Fruit fly (Drosophila melanogaster) whole organism, prepupa: ENCODE results near the gene CG34355.

Experiments used
- Blimp-1 ChIP-seq: fragments of 200-800 bp; sonication (Bioruptor generic); optimal IDR thresholded peaks from 3 replicates; lab custom pipeline; 2017; ENCODE audit warnings: missing biosample characterization, missing genetic modification characterization, mild to moderate bottlenecking, moderate library complexity, missing genetic modification reagents
- CG11294 ChIP-seq: fragments of 200-800 bp; sonication (Bioruptor generic); IDR thresholded peaks from 2 replicates; pipeline ENCODE4 v1.3.6; 2022; ENCODE audit warnings: missing biosample characterization, missing genetic modification characterization
- CG11762 ChIP-seq: fragments of 200-800 bp; sonication (Bioruptor generic); optimal IDR thresholded peaks from 3 replicates; lab custom pipeline; 2016; ENCODE audit warnings: missing biosample characterization, missing genetic modification characterization; ENCODE audit not compliant: insufficient read depth
- CG11902 ChIP-seq: fragments of 200-800 bp; sonication (Bioruptor generic); optimal IDR thresholded peaks from 3 replicates; lab custom pipeline; 2016; ENCODE audit warnings: missing biosample characterization, missing genetic modification characterization
- CG15336 ChIP-seq: fragments of 200-800 bp; sonication (Bioruptor generic); IDR thresholded peaks from 2 replicates; pipeline ENCODE4 v1.3.6; 2022; ENCODE audit warnings: missing biosample characterization, missing genetic modification characterization
- CG1621 ChIP-seq: fragments of 200-800 bp; sonication (Bioruptor generic); optimal IDR thresholded peaks from 3 replicates; lab custom pipeline; 2018; ENCODE audit warnings: missing biosample characterization, mild to moderate bottlenecking, missing genetic modification characterization
- CG16779 ChIP-seq: fragments of 200-800 bp; sonication (Bioruptor generic); optimal IDR thresholded peaks from 3 replicates; lab custom pipeline; 2017; ENCODE audit warnings: missing biosample characterization, mild to moderate bottlenecking, missing genetic modification characterization
- CG3032 ChIP-seq: fragments of 200-800 bp; optimal IDR thresholded peaks from 2 replicates; lab custom pipeline; 2019; ENCODE audit warnings: missing biosample characterization, mild to moderate bottlenecking, missing genetic modification characterization, moderate library complexity
- CG31627 ChIP-seq: fragments of 200-800 bp; sonication (Bioruptor generic); optimal IDR thresholded peaks from 3 replicates; lab custom pipeline; 2016; ENCODE audit warnings: missing biosample characterization, missing genetic modification characterization
- CG32006 ChIP-seq: fragments of 200-800 bp; sonication (Bioruptor generic); optimal IDR thresholded peaks from 3 replicates; lab custom pipeline; 2017; ENCODE audit warnings: missing biosample characterization, mild to moderate bottlenecking, missing genetic modification characterization
- CG34406 ChIP-seq: fragments of 200-800 bp; sonication (Bioruptor generic); optimal IDR thresholded peaks from 3 replicates; lab custom pipeline; 2016; ENCODE audit warnings: missing biosample characterization, missing genetic modification characterization
- CG3919 ChIP-seq: fragments of 200-800 bp; sonication (Bioruptor generic); optimal IDR thresholded peaks from 3 replicates; lab custom pipeline; 2016; ENCODE audit warnings: missing biosample characterization, missing genetic modification characterization
- CG4318 ChIP-seq: fragments of 200-800 bp; sonication (Bioruptor generic); optimal IDR thresholded peaks from 3 replicates; lab custom pipeline; 2017; ENCODE audit warnings: missing biosample characterization, mild to moderate bottlenecking, missing genetic modification characterization
- CG6163 ChIP-seq: fragments of 200-800 bp; sonication (Bioruptor generic); IDR thresholded peaks from 3 replicates; pipeline ENCODE4 v1.3.6; 2022; ENCODE audit warnings: missing biosample characterization, missing genetic modification characterization
- CG6276 ChIP-seq: fragments of 200-800 bp; sonication (Bioruptor generic); optimal IDR thresholded peaks from 2 replicates; lab custom pipeline; 2017; ENCODE audit warnings: missing biosample characterization, mild to moderate bottlenecking, missing genetic modification characterization
- CG6792 ChIP-seq: fragments of 200-800 bp; sonication (Bioruptor generic); optimal IDR thresholded peaks from 3 replicates; lab custom pipeline; 2016; ENCODE audit warnings: missing biosample characterization, missing genetic modification characterization
- CG6808 ChIP-seq: fragments of 200-800 bp; sonication (Bioruptor generic); optimal IDR thresholded peaks from 3 replicates; lab custom pipeline; 2017; ENCODE audit warnings: missing biosample characterization, missing genetic modification characterization, mild to moderate bottlenecking, moderate library complexity, missing genetic modification reagents
- CG6854 ChIP-seq: fragments of 200-800 bp; sonication (Bioruptor generic); optimal IDR thresholded peaks from 2 replicates; lab custom pipeline; 2017; ENCODE audit warnings: missing biosample characterization, mild to moderate bottlenecking, missing genetic modification characterization
- CG7368 ChIP-seq: fragments of 200-800 bp; sonication (Bioruptor generic); optimal IDR thresholded peaks from 3 replicates; lab custom pipeline; 2016; ENCODE audit warnings: missing biosample characterization, missing genetic modification characterization
- CG8119 ChIP-seq: fragments of 200-800 bp; sonication (Bioruptor generic); IDR thresholded peaks from 3 replicates; pipeline ENCODE4 v1.3.6; 2022; ENCODE audit warnings: missing biosample characterization, missing genetic modification characterization
- CG8319 ChIP-seq: fragments of 200-800 bp; sonication (Bioruptor generic); optimal IDR thresholded peaks from 3 replicates; lab custom pipeline; 2016; ENCODE audit warnings: missing biosample characterization, missing genetic modification characterization
- CG8632 ChIP-seq: fragments of 200-800 bp; sonication (Bioruptor generic); optimal IDR thresholded peaks from 3 replicates; lab custom pipeline; 2016; ENCODE audit warnings: missing biosample characterization, missing genetic modification characterization
- CG9139 ChIP-seq: fragments of 200-800 bp; sonication (Bioruptor generic); optimal IDR thresholded peaks from 3 replicates; lab custom pipeline; 2017; ENCODE audit warnings: missing biosample characterization, mild to moderate bottlenecking, missing genetic modification characterization
- Eip78C ChIP-seq: fragments of 200-800 bp; sonication (Bioruptor generic); peaks from one replicate; lab custom pipeline; 2016; ENCODE audit warnings: missing biosample characterization, missing genetic modification characterization
- Ets21C ChIP-seq: fragments of 200-800 bp; sonication (Bioruptor generic); optimal IDR thresholded peaks from 3 replicates; lab custom pipeline; 2016; ENCODE audit warnings: missing biosample characterization, missing genetic modification characterization
- Ets96B ChIP-seq: fragments of 200-800 bp; optimal IDR thresholded peaks from 2 replicates; lab custom pipeline; 2019; ENCODE audit warnings: missing biosample characterization, mild to moderate bottlenecking, missing genetic modification characterization, moderate library complexity
- Gug ChIP-seq: fragments of 200-800 bp; sonication (Bioruptor generic); IDR thresholded peaks from 2 replicates; pipeline ENCODE4 v1.3.6; 2022; ENCODE audit warnings: missing biosample characterization, missing genetic modification characterization
- Hr38 ChIP-seq: sonication (Bioruptor generic); optimal IDR thresholded peaks from 2 replicates; lab custom pipeline; 2016; ENCODE audit warnings: missing biosample characterization, missing genetic modification characterization
- Hr39 ChIP-seq: fragments of 200-800 bp; sonication (Bioruptor generic); optimal IDR thresholded peaks from 2 replicates; lab custom pipeline; 2016; ENCODE audit warnings: missing biosample characterization, missing genetic modification characterization
- Hr4 ChIP-seq: fragments of 200-800 bp; sonication (Bioruptor generic); optimal IDR thresholded peaks from 3 replicates; lab custom pipeline; 2016; ENCODE audit warnings: missing biosample characterization, missing genetic modification characterization
- Met ChIP-seq: fragments of 200-800 bp; sonication (Bioruptor generic); optimal IDR thresholded peaks from 3 replicates; lab custom pipeline; 2016; ENCODE audit warnings: missing biosample characterization, missing genetic modification characterization
- Sox102F ChIP-seq: fragments of 200-800 bp; sonication (Bioruptor generic); optimal IDR thresholded peaks from 2 replicates; lab custom pipeline; 2016; ENCODE audit warnings: missing biosample characterization, mild to moderate bottlenecking, missing genetic modification characterization
- Sox14 ChIP-seq: fragments of 200-800 bp; sonication (Bioruptor generic); optimal IDR thresholded peaks from 3 replicates; lab custom pipeline; 2016; ENCODE audit warnings: missing biosample characterization, missing genetic modification characterization
- Sox15 ChIP-seq: fragments of 200-800 bp; sonication (Bioruptor generic); optimal IDR thresholded peaks from 3 replicates; lab custom pipeline; 2016; ENCODE audit warnings: missing biosample characterization, missing genetic modification characterization
- achi ChIP-seq: fragments of 200-800 bp; sonication (Bioruptor generic); optimal IDR thresholded peaks from 3 replicates; lab custom pipeline; 2016; ENCODE audit warnings: missing biosample characterization, missing genetic modification characterization
- acj6 ChIP-seq: fragments of 200-800 bp; sonication (Bioruptor generic); optimal IDR thresholded peaks from 3 replicates; lab custom pipeline; 2016; ENCODE audit warnings: missing biosample characterization, missing genetic modification characterization
- cyc ChIP-seq: fragments of 200-800 bp; sonication (Bioruptor generic); optimal IDR thresholded peaks from 3 replicates; lab custom pipeline; 2016; ENCODE audit warnings: missing biosample characterization, missing genetic modification characterization
- dac ChIP-seq: fragments of 200-800 bp; sonication (Bioruptor generic); optimal IDR thresholded peaks from 2 replicates; lab custom pipeline; 2017; ENCODE audit warnings: missing biosample characterization, mild to moderate bottlenecking, missing genetic modification characterization
- dsx ChIP-seq: fragments of 200-800 bp; optimal IDR thresholded peaks from 3 replicates; lab custom pipeline; 2019; ENCODE audit warnings: missing biosample characterization, mild to moderate bottlenecking, missing genetic modification characterization, moderate library complexity; ENCODE audit not compliant: poor library complexity, severe bottlenecking
- eg ChIP-seq: fragments of 200-800 bp; sonication (Bioruptor generic); IDR thresholded peaks from 3 replicates; pipeline ENCODE4 v1.3.6; 2022; ENCODE audit warnings: missing biosample characterization, missing genetic modification characterization
- fd59A ChIP-seq: fragments of 200-800 bp; sonication (Bioruptor generic); optimal IDR thresholded peaks from 2 replicates; lab custom pipeline; 2017; ENCODE audit warnings: missing biosample characterization, mild to moderate bottlenecking, missing genetic modification characterization, missing genetic modification reagents
- fd85E ChIP-seq: fragments of 200-800 bp; sonication (Bioruptor generic); optimal IDR thresholded peaks from 3 replicates; lab custom pipeline; 2016; ENCODE audit warnings: missing biosample characterization, missing genetic modification characterization
- lz ChIP-seq: fragments of 200-800 bp; sonication (Bioruptor generic); optimal IDR thresholded peaks from 3 replicates; lab custom pipeline; 2016; ENCODE audit warnings: missing biosample characterization, missing genetic modification characterization
- net ChIP-seq: fragments of 200-800 bp; sonication (Bioruptor generic); optimal IDR thresholded peaks from 3 replicates; lab custom pipeline; 2016; ENCODE audit warnings: missing biosample characterization, missing genetic modification characterization
- pdm3 ChIP-seq: fragments of 200-800 bp; sonication (Bioruptor generic); optimal IDR thresholded peaks from 3 replicates; lab custom pipeline; 2016; ENCODE audit warnings: missing biosample characterization, missing genetic modification characterization
- salr ChIP-seq, 2 experiments: fragments of 200-800 bp; sonication (Bioruptor generic); optimal IDR thresholded peaks; 3 replicates each; lab custom pipeline; 2016 to 2018; ENCODE audit warnings: missing biosample characterization in 2 of 2, missing genetic modification characterization in 2 of 2, mild to moderate bottlenecking in 1 of 2
- spab ChIP-seq: fragments of 200-800 bp; sonication (Bioruptor generic); optimal IDR thresholded peaks from 2 replicates; lab custom pipeline; 2017; ENCODE audit warnings: missing biosample characterization, mild to moderate bottlenecking, missing genetic modification characterization, missing genetic modification reagents
- svp ChIP-seq: fragments of 200-800 bp; sonication (Bioruptor generic); peaks from one replicate; lab custom pipeline; 2016; ENCODE audit warnings: missing biosample characterization, missing genetic modification characterization
- vri ChIP-seq: fragments of 200-800 bp; sonication (Bioruptor generic); optimal IDR thresholded peaks from 3 replicates; lab custom pipeline; 2016; ENCODE audit warnings: missing biosample characterization, mild to moderate bottlenecking, missing genetic modification characterization

Gene CG34355

DNA sequence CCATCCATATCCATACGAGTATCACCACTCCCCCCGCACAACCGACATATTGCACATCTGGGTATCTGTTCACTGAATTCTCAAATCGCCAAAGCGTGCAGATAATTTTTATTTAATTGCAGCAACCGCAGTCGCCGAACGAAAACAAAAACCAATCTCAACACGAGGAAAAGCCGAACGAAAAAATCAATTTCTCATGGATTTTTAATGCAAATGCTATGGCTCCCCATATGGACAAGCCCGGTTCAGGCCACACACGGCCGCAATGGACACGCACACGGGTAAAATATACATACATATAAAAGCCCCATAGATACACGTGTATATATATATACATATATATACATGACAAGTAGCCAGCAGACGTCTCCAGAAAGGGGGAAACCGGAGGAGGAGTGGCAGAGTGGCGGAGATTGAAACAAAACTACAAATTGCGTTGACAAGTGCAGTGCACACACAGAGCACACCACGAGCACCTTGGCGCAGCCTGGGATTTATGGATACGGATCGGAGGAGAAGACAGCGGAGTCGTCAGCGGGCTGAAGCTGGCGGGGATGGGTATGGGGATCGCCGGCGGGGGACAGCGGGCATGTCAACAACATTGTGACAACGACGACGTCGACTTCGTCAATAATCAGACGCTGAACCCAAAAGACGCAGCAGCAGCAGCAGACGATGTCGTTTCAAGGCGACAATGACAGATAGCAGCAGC lies 74.1 kb downstream of the CG34355 start (continued):
- TF ChIP-seq Ets96B (tag; lab: Kevin White, UChicago) (no peak), Hr39 (no peak), CG6854 (GFP tag; lab: Kevin White, UChicago) (peak; percentile 4)

DNA sequence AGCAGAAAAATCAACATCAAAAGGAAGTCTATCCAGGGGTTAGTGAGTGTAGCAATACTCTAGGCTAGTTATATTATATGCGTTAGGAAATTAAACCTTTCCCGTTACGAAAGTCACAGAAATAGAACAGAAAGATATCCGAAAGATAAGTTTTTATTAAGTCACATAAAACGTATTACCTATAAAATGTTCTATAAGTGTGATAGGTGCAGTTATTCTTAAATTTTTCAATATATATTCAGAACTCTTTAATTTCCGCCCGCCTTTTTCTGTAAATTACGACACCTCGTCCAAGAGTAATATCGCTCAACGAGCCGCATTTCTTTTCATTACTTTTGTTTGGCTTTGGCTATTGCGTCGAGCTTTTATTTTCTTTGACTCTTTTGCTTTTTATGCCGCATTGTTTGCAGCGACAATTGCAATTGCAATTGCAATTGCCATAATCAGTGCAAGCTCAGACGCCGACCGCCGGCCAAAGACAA lies 74.7 kb downstream of the CG34355 start:
- TF ChIP-seq Hr39 = no peak
- TF ChIP-seq CG11902 (GFP tag; lab: Kevin White, UChicago) = no peak
- no peak for TF ChIP-seq svp (GFP tag; lab: Kevin White, UChicago)
- peak; percentile 51 for TF ChIP-seq Sox14 (GFP tag; lab: Kevin White, UChicago)
- peak; percentile 15 to 61 for TF ChIP-seq salr (GFP tag; optimal IDR thresholded peaks at IDR 0.05; lab: Kevin White, UChicago)
- no peak for TF ChIP-seq dac (GFP tag; lab: Kevin White, UChicago)
- peak; percentile 49 for TF ChIP-seq pdm3 (GFP tag; lab: Kevin White, UChicago)
- peak; percentile 20 for TF ChIP-seq CG6276 (GFP tag; lab: Kevin White, UChicago)
- TF ChIP-seq Hr4 (GFP tag; lab: Kevin White, UChicago) = peak; percentile 70
- no peak for TF ChIP-seq eg (GFP tag; lab: Robert Waterston, UW)
- peak; percentile 41 for TF ChIP-seq achi (GFP tag; lab: Kevin White, UChicago)
- peak; percentile 20 for TF ChIP-seq CG6792 (GFP tag; lab: Kevin White, UChicago)
- TF ChIP-seq Hr38 = no peak
- TF ChIP-seq CG3919 (GFP tag; lab: Kevin White, UChicago) = no peak
- peak; percentile 43 for TF ChIP-seq CG8632
- no peak for TF ChIP-seq CG6163 (GFP tag; lab: Robert Waterston, UW)
- TF ChIP-seq Sox15 (GFP tag; lab: Kevin White, UChicago) = peak; percentile 22
- no peak for TF ChIP-seq CG1621
- TF ChIP-seq CG31627 (GFP tag; lab: Kevin White, UChicago) = no peak
- peak; percentile 86 for TF ChIP-seq Eip78C (GFP tag; lab: Kevin White, UChicago)
- TF ChIP-seq CG32006 (GFP tag; lab: Kevin White, UChicago) = peak; percentile 90
- peak; percentile 10 for TF ChIP-seq net
- peak; percentile 40 for TF ChIP-seq vri (GFP tag; lab: Kevin White, UChicago)
- no peak for TF ChIP-seq Met (GFP tag; lab: Kevin White, UChicago)
- TF ChIP-seq spab = peak; percentile 52
- peak; percentile 60 for TF ChIP-seq CG6808 (GFP tag; lab: Kevin White, UChicago)
- TF ChIP-seq CG11294 (GFP tag; lab: Robert Waterston, UW) = no peak
- TF ChIP-seq CG4318 (GFP tag; lab: Kevin White, UChicago) = peak; percentile 71
- no peak for TF ChIP-seq CG34406 (GFP tag; lab: Kevin White, UChicago)
- TF ChIP-seq Gug (GFP tag; lab: Robert Waterston, UW) = no peak
- no peak for TF ChIP-seq lz (GFP tag; lab: Kevin White, UChicago)
- peak; percentile 60 for TF ChIP-seq fd59A (GFP tag; lab: Kevin White, UChicago)
- no peak for TF ChIP-seq Blimp-1 (GFP tag; lab: Kevin White, UChicago)
- TF ChIP-seq CG9139 = no peak
- TF ChIP-seq dsx (GFP tag; lab: Kevin White, UChicago) = no peak
- no peak for TF ChIP-seq CG6854 (GFP tag; lab: Kevin White, UChicago)
- no peak for TF ChIP-seq Sox102F (GFP tag; lab: Kevin White, UChicago)
- peak; percentile 8 for TF ChIP-seq CG7368
- peak; percentile 52 for TF ChIP-seq CG3032 (tag; lab: Kevin White, UChicago)
- TF ChIP-seq Ets21C (GFP tag; lab: Kevin White, UChicago) = no peak
- TF ChIP-seq CG15336 (GFP tag; lab: Robert Waterston, UW) = peak; percentile 44; the same call in 1 of the 2 replicates
- TF ChIP-seq cyc (GFP tag; lab: Kevin White, UChicago) = no peak
- peak; percentile 39 for TF ChIP-seq CG11762
- TF ChIP-seq CG8319 (GFP tag; lab: Kevin White, UChicago) = no peak
- TF ChIP-seq CG8119 = peak; percentile 70
- peak; percentile 30 for TF ChIP-seq acj6
- TF ChIP-seq Ets96B (tag; lab: Kevin White, UChicago) = peak; percentile 74
- TF ChIP-seq fd85E = no peak
- no peak for TF ChIP-seq CG16779 (tag; lab: Kevin White, UChicago)
